Fruit fly (Drosophila melanogaster) Kc167 (cell line): ENCODE results near the gene r.

ENCODE experiments used
- Myc ChIP-seq: fragments of >200 bp; optimal IDR thresholded peaks from 2 replicates; lab custom pipeline; 2017; ENCODE audit warnings: missing external identifiers
- Sin3A ChIP-seq: fragments of >200 bp; optimal IDR thresholded peaks from 2 replicates; lab custom pipeline; 2018; ENCODE audit warnings: missing external identifiers
- h ChIP-seq: fragments of >200 bp; optimal IDR thresholded peaks from 3 replicates; lab custom pipeline; 2018; ENCODE audit warnings: missing external identifiers
- insv ChIP-seq: fragments of >200 bp; optimal IDR thresholded peaks from 3 replicates; lab custom pipeline; 2018; ENCODE audit warnings: missing external identifiers

DNA sequence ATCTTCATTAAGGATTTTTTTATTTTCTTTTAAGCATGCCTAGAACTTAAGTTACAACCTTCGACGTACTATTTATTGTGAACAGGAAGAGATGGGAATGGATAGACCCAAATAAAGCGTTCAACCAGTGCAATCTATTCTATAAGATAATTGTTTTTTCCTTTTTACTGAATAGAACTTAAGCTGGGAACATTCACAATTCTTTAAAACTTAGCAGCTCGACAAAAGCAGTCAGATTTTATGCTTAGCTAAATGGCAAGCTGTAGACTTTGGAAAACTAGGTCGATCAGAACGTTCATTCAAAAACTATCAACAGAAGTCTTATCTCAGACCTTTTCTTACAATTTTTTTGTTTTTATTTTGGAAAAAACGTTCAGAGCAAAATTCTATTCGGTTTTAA, 55.8 kb downstream of the r start, which contains the start of gene CG13008:
- no peak for TF ChIP-seq insv (lab: Kevin White, UChicago)
- TF ChIP-seq h (lab: Kevin White, UChicago) = no peak
- no peak for TF ChIP-seq Sin3A (lab: Kevin White, UChicago)
- no peak for TF ChIP-seq Myc (lab: Kevin White, UChicago)
